Worm (Caenorhabditis elegans) whole organism, L2 larva: ENCODE measurements around the gene srw-69.

Source experiments
- unc-39 ChIP-seq: fragments of 150-350 bp; optimal IDR thresholded peaks from 2 replicates; lab custom pipeline; 2014; ENCODE audit warnings: missing biosample characterization, missing genetic modification characterization
- unc-62 ChIP-seq: fragments of 150-350 bp; optimal IDR thresholded peaks from 2 replicates; lab custom pipeline; 2014; ENCODE audit warnings: missing biosample characterization, missing genetic modification reagents, missing genetic modification characterization

ce11 chrV:7420162-7420561 is 8.6 kb downstream of the srw-69 start, which contains the start of gene srxa-4:
- no peak for TF ChIP-seq unc-62 (GFP tag; lab: Kevin White, UChicago)
- no peak for TF ChIP-seq unc-39 (tag; lab: Kevin White, UChicago)
